Fruit fly (Drosophila melanogaster) whole organism, prepupa: ENCODE data around the gene tral.
A peak's percentile ranks its signal among the peaks of the same experiment; 100 is the strongest.

Source experiments
- Blimp-1 ChIP-seq: fragments of 200-800 bp; sonication (Bioruptor generic); optimal IDR thresholded peaks from 3 replicates; lab custom pipeline; 2017; ENCODE audit warnings: missing biosample characterization, missing genetic modification characterization, mild to moderate bottlenecking, moderate library complexity, missing genetic modification reagents
- CG10631 ChIP-seq: fragments of 200-800 bp; sonication (Bioruptor generic); optimal IDR thresholded peaks from 2 replicates; lab custom pipeline; 2016; ENCODE audit warnings: missing biosample characterization, missing genetic modification characterization
- CG10669 ChIP-seq: fragments of 200-800 bp; sonication (Bioruptor generic); optimal IDR thresholded peaks from 3 replicates; lab custom pipeline; 2018; ENCODE audit warnings: missing biosample characterization, mild to moderate bottlenecking, missing genetic modification characterization, moderate library complexity
- CG11294 ChIP-seq: fragments of 200-800 bp; sonication (Bioruptor generic); IDR thresholded peaks from 2 replicates; pipeline ENCODE4 v1.3.6; 2022; ENCODE audit warnings: missing biosample characterization, missing genetic modification characterization
- CG11762 ChIP-seq: fragments of 200-800 bp; sonication (Bioruptor generic); optimal IDR thresholded peaks from 3 replicates; lab custom pipeline; 2016; ENCODE audit warnings: missing biosample characterization, missing genetic modification characterization; ENCODE audit not compliant: insufficient read depth
- CG15336 ChIP-seq: fragments of 200-800 bp; sonication (Bioruptor generic); IDR thresholded peaks from 2 replicates; pipeline ENCODE4 v1.3.6; 2022; ENCODE audit warnings: missing biosample characterization, missing genetic modification characterization
- CG1621 ChIP-seq: fragments of 200-800 bp; sonication (Bioruptor generic); optimal IDR thresholded peaks from 3 replicates; lab custom pipeline; 2018; ENCODE audit warnings: missing biosample characterization, mild to moderate bottlenecking, missing genetic modification characterization
- CG16779 ChIP-seq: fragments of 200-800 bp; sonication (Bioruptor generic); optimal IDR thresholded peaks from 3 replicates; lab custom pipeline; 2017; ENCODE audit warnings: missing biosample characterization, mild to moderate bottlenecking, missing genetic modification characterization
- CG3032 ChIP-seq: fragments of 200-800 bp; optimal IDR thresholded peaks from 2 replicates; lab custom pipeline; 2019; ENCODE audit warnings: missing biosample characterization, mild to moderate bottlenecking, missing genetic modification characterization, moderate library complexity
- CG31627 ChIP-seq: fragments of 200-800 bp; sonication (Bioruptor generic); optimal IDR thresholded peaks from 3 replicates; lab custom pipeline; 2016; ENCODE audit warnings: missing biosample characterization, missing genetic modification characterization
- CG32006 ChIP-seq: fragments of 200-800 bp; sonication (Bioruptor generic); optimal IDR thresholded peaks from 3 replicates; lab custom pipeline; 2017; ENCODE audit warnings: missing biosample characterization, mild to moderate bottlenecking, missing genetic modification characterization
- CG34406 ChIP-seq: fragments of 200-800 bp; sonication (Bioruptor generic); optimal IDR thresholded peaks from 3 replicates; lab custom pipeline; 2016; ENCODE audit warnings: missing biosample characterization, missing genetic modification characterization
- CG4318 ChIP-seq: fragments of 200-800 bp; sonication (Bioruptor generic); optimal IDR thresholded peaks from 3 replicates; lab custom pipeline; 2017; ENCODE audit warnings: missing biosample characterization, mild to moderate bottlenecking, missing genetic modification characterization
- CG6163 ChIP-seq: fragments of 200-800 bp; sonication (Bioruptor generic); IDR thresholded peaks from 3 replicates; pipeline ENCODE4 v1.3.6; 2022; ENCODE audit warnings: missing biosample characterization, missing genetic modification characterization
- CG6276 ChIP-seq: fragments of 200-800 bp; sonication (Bioruptor generic); optimal IDR thresholded peaks from 2 replicates; lab custom pipeline; 2017; ENCODE audit warnings: missing biosample characterization, mild to moderate bottlenecking, missing genetic modification characterization
- CG6792 ChIP-seq: fragments of 200-800 bp; sonication (Bioruptor generic); optimal IDR thresholded peaks from 3 replicates; lab custom pipeline; 2016; ENCODE audit warnings: missing biosample characterization, missing genetic modification characterization
- CG6808 ChIP-seq: fragments of 200-800 bp; sonication (Bioruptor generic); optimal IDR thresholded peaks from 3 replicates; lab custom pipeline; 2017; ENCODE audit warnings: missing biosample characterization, missing genetic modification characterization, mild to moderate bottlenecking, moderate library complexity, missing genetic modification reagents
- CG6854 ChIP-seq: fragments of 200-800 bp; sonication (Bioruptor generic); optimal IDR thresholded peaks from 2 replicates; lab custom pipeline; 2017; ENCODE audit warnings: missing biosample characterization, mild to moderate bottlenecking, missing genetic modification characterization
- CG7368 ChIP-seq: fragments of 200-800 bp; sonication (Bioruptor generic); optimal IDR thresholded peaks from 3 replicates; lab custom pipeline; 2016; ENCODE audit warnings: missing biosample characterization, missing genetic modification characterization
- CG8119 ChIP-seq: fragments of 200-800 bp; sonication (Bioruptor generic); IDR thresholded peaks from 3 replicates; pipeline ENCODE4 v1.3.6; 2022; ENCODE audit warnings: missing biosample characterization, missing genetic modification characterization
- CG9139 ChIP-seq: fragments of 200-800 bp; sonication (Bioruptor generic); optimal IDR thresholded peaks from 3 replicates; lab custom pipeline; 2017; ENCODE audit warnings: missing biosample characterization, mild to moderate bottlenecking, missing genetic modification characterization
- Eip75B ChIP-seq: fragments of 200-800 bp; sonication (Bioruptor generic); optimal IDR thresholded peaks from 3 replicates; lab custom pipeline; 2016; ENCODE audit warnings: missing biosample characterization, missing genetic modification characterization
- Eip78C ChIP-seq: fragments of 200-800 bp; sonication (Bioruptor generic); peaks from one replicate; lab custom pipeline; 2016; ENCODE audit warnings: missing biosample characterization, missing genetic modification characterization
- Ets21C ChIP-seq: fragments of 200-800 bp; sonication (Bioruptor generic); optimal IDR thresholded peaks from 3 replicates; lab custom pipeline; 2016; ENCODE audit warnings: missing biosample characterization, missing genetic modification characterization
- Hr38 ChIP-seq: sonication (Bioruptor generic); optimal IDR thresholded peaks from 2 replicates; lab custom pipeline; 2016; ENCODE audit warnings: missing biosample characterization, missing genetic modification characterization
- Hr39 ChIP-seq: fragments of 200-800 bp; sonication (Bioruptor generic); optimal IDR thresholded peaks from 2 replicates; lab custom pipeline; 2016; ENCODE audit warnings: missing biosample characterization, missing genetic modification characterization
- Hr4 ChIP-seq: fragments of 200-800 bp; sonication (Bioruptor generic); optimal IDR thresholded peaks from 3 replicates; lab custom pipeline; 2016; ENCODE audit warnings: missing biosample characterization, missing genetic modification characterization
- Lpt ChIP-seq: fragments of 200-800 bp; sonication (Bioruptor generic); optimal IDR thresholded peaks from 3 replicates; lab custom pipeline; 2016; ENCODE audit warnings: missing biosample characterization, missing genetic modification characterization
- Met ChIP-seq: fragments of 200-800 bp; sonication (Bioruptor generic); optimal IDR thresholded peaks from 3 replicates; lab custom pipeline; 2016; ENCODE audit warnings: missing biosample characterization, missing genetic modification characterization
- OdsH ChIP-seq: fragments of 200-800 bp; sonication (Bioruptor generic); optimal IDR thresholded peaks from 3 replicates; lab custom pipeline; 2016; ENCODE audit warnings: missing biosample characterization, missing genetic modification characterization
- Smox ChIP-seq: fragments of 200-800 bp; sonication (Bioruptor generic); optimal IDR thresholded peaks from 3 replicates; lab custom pipeline; 2016; ENCODE audit warnings: missing biosample characterization, missing genetic modification characterization
- Sox102F ChIP-seq: fragments of 200-800 bp; sonication (Bioruptor generic); optimal IDR thresholded peaks from 2 replicates; lab custom pipeline; 2016; ENCODE audit warnings: missing biosample characterization, mild to moderate bottlenecking, missing genetic modification characterization
- Sox14 ChIP-seq: fragments of 200-800 bp; sonication (Bioruptor generic); optimal IDR thresholded peaks from 3 replicates; lab custom pipeline; 2016; ENCODE audit warnings: missing biosample characterization, missing genetic modification characterization
- Sox15 ChIP-seq: fragments of 200-800 bp; sonication (Bioruptor generic); optimal IDR thresholded peaks from 3 replicates; lab custom pipeline; 2016; ENCODE audit warnings: missing biosample characterization, missing genetic modification characterization
- achi ChIP-seq: fragments of 200-800 bp; sonication (Bioruptor generic); optimal IDR thresholded peaks from 3 replicates; lab custom pipeline; 2016; ENCODE audit warnings: missing biosample characterization, missing genetic modification characterization
- acj6 ChIP-seq: fragments of 200-800 bp; sonication (Bioruptor generic); optimal IDR thresholded peaks from 3 replicates; lab custom pipeline; 2016; ENCODE audit warnings: missing biosample characterization, missing genetic modification characterization
- dsx ChIP-seq: fragments of 200-800 bp; optimal IDR thresholded peaks from 3 replicates; lab custom pipeline; 2019; ENCODE audit warnings: missing biosample characterization, mild to moderate bottlenecking, missing genetic modification characterization, moderate library complexity; ENCODE audit not compliant: poor library complexity, severe bottlenecking
- esn ChIP-seq: fragments of 200-800 bp; sonication (Bioruptor generic); optimal IDR thresholded peaks from 2 replicates; lab custom pipeline; 2016; ENCODE audit warnings: missing biosample characterization, mild to moderate bottlenecking, missing genetic modification characterization, moderate library complexity
- fd85E ChIP-seq: fragments of 200-800 bp; sonication (Bioruptor generic); optimal IDR thresholded peaks from 3 replicates; lab custom pipeline; 2016; ENCODE audit warnings: missing biosample characterization, missing genetic modification characterization
- fkh ChIP-seq: fragments of 200-800 bp; sonication (Bioruptor generic); optimal IDR thresholded peaks from 3 replicates; lab custom pipeline; 2017; ENCODE audit warnings: missing biosample characterization, mild to moderate bottlenecking, missing genetic modification characterization, moderate library complexity
- lz ChIP-seq: fragments of 200-800 bp; sonication (Bioruptor generic); optimal IDR thresholded peaks from 3 replicates; lab custom pipeline; 2016; ENCODE audit warnings: missing biosample characterization, missing genetic modification characterization
- pdm3 ChIP-seq: fragments of 200-800 bp; sonication (Bioruptor generic); optimal IDR thresholded peaks from 3 replicates; lab custom pipeline; 2016; ENCODE audit warnings: missing biosample characterization, missing genetic modification characterization
- salr ChIP-seq, 2 experiments: fragments of 200-800 bp; sonication (Bioruptor generic); optimal IDR thresholded peaks; 3 replicates each; lab custom pipeline; 2016 to 2018; ENCODE audit warnings: missing biosample characterization in 2 of 2, missing genetic modification characterization in 2 of 2, mild to moderate bottlenecking in 1 of 2
- spab ChIP-seq: fragments of 200-800 bp; sonication (Bioruptor generic); optimal IDR thresholded peaks from 2 replicates; lab custom pipeline; 2017; ENCODE audit warnings: missing biosample characterization, mild to moderate bottlenecking, missing genetic modification characterization, missing genetic modification reagents
- ss ChIP-seq, 2 experiments: fragments of 200-800 bp; sonication (Bioruptor generic); optimal IDR thresholded peaks; 2 replicates in 1 of 2; 3 replicates in 1 of 2; lab custom pipeline; 2017 to 2018; ENCODE audit warnings: mild to moderate bottlenecking in 2 of 2, missing biosample characterization in 2 of 2, missing genetic modification characterization in 2 of 2, moderate library complexity in 1 of 2
- svp ChIP-seq: fragments of 200-800 bp; sonication (Bioruptor generic); peaks from one replicate; lab custom pipeline; 2016; ENCODE audit warnings: missing biosample characterization, missing genetic modification characterization
- vri ChIP-seq: fragments of 200-800 bp; sonication (Bioruptor generic); optimal IDR thresholded peaks from 3 replicates; lab custom pipeline; 2016; ENCODE audit warnings: missing biosample characterization, mild to moderate bottlenecking, missing genetic modification characterization

Gene tral

DNA sequence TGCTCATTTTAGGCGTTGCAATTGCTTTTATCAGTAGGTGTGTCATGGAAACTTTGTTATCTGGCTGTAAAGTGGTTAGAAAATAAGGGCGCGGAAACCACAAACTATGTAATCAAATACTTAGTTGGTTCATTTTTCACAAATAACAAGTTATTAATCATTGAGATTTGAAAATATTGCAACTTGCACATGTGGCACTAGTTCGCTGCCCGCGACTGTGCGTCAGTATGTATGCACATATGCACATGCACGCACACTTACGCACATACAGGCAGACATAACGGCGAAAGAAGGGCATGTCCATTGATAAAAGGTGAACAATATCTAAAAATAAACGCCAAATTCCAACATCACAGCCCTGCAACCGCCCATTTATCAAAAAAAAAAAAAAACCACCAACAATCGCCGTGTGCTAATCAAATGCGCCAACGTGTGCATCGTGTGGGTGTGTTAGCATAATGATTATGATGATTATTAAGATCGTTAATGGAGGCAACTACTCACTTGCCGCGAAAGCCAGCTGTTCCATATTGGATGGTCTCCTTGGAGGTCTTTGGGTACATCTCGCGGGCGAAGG, 14.7 kb downstream of the tral start (continued):
- TF ChIP-seq dsx (peak; percentile 60), CG10669 (peak; percentile 59), CG3032 (tag; lab: Kevin White, UChicago) (peak; percentile 46), CG4318 (GFP tag; lab: Kevin White, UChicago) (no peak), Hr38 (GFP tag; lab: Kevin White, UChicago) (no peak), CG6808 (peak; percentile 51), vri (GFP tag; lab: Kevin White, UChicago) (peak; percentile 71), CG11294 (peak; percentile 64), salr (GFP tag; optimal IDR thresholded peaks at IDR 0.05; lab: Kevin White, UChicago) (peak in 1 of 2 experiments; percentile 63), Sox15 (GFP tag; lab: Kevin White, UChicago) (no peak), CG11762 (peak; percentile 38), CG7368 (peak; percentile 48), CG1621 (no peak)
- TF ChIP-seq, all 60 proteins: peak for 48

DNA sequence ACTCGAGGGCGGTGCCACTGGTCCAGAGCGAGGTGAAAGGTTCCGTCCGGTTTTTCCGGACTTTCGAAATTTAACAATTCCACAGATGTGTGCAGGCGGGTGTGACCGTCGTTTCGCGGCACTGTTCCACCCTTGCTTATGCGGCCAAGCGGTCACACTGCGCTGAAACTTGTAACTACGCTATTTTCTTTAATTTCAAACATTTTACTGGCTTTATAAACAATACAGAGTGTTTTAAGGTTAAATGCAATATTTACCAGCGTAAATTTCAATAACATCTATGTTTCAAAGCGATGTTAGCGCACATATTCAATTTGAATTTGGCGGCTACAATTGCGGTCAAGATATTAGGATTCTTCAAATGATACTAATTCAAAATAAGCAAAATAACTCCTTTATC, 15.2 kb downstream of the tral start, which contains the start of gene nst:
TSS of gene nst (minus strand) at position 128 of the 400 bp plus-strand sequence.
- TF ChIP-seq CG11762: no peak
- no peak for TF ChIP-seq CG16779 (tag; lab: Kevin White, UChicago)
- no peak for TF ChIP-seq fkh (GFP tag; lab: Kevin White, UChicago)
- peak; percentile 87 for TF ChIP-seq svp (GFP tag; lab: Kevin White, UChicago)
- no peak for TF ChIP-seq CG31627 (GFP tag; lab: Kevin White, UChicago)
- TF ChIP-seq CG9139 (GFP tag; lab: Kevin White, UChicago): no peak
- TF ChIP-seq Sox102F: no peak
- no peak for TF ChIP-seq Blimp-1 (GFP tag; lab: Kevin White, UChicago)
- TF ChIP-seq Lpt (GFP tag; lab: Kevin White, UChicago): no peak
- no peak for TF ChIP-seq Hr38 (GFP tag; lab: Kevin White, UChicago)
- TF ChIP-seq CG6808: no peak
- TF ChIP-seq CG32006 (GFP tag; lab: Kevin White, UChicago): no peak
- no peak for TF ChIP-seq CG6854
- no peak for TF ChIP-seq Eip75B
- TF ChIP-seq CG8119 (GFP tag; lab: Robert Waterston, UW): no peak
- no peak for TF ChIP-seq fd85E (GFP tag; lab: Kevin White, UChicago)
- no peak for TF ChIP-seq Hr4
- no peak for TF ChIP-seq CG10631 (GFP tag; lab: Kevin White, UChicago)
- no peak for TF ChIP-seq CG6276 (GFP tag; lab: Kevin White, UChicago)
- TF ChIP-seq pdm3 (GFP tag; lab: Kevin White, UChicago): no peak
- no peak for TF ChIP-seq Hr39 (GFP tag; lab: Kevin White, UChicago)
- TF ChIP-seq achi (GFP tag; lab: Kevin White, UChicago): no peak
- peak; percentile 18 for TF ChIP-seq Met
- TF ChIP-seq Sox14: no peak
- TF ChIP-seq Smox (GFP tag; lab: Kevin White, UChicago): no peak
- peak; percentile 7 for TF ChIP-seq lz (GFP tag; lab: Kevin White, UChicago)
- TF ChIP-seq CG34406 (GFP tag; lab: Kevin White, UChicago): no peak
- no peak for TF ChIP-seq CG15336 (GFP tag; lab: Robert Waterston, UW)
- peak; percentile 3 for TF ChIP-seq OdsH (GFP tag; lab: Kevin White, UChicago)
- TF ChIP-seq ss (GFP tag; optimal IDR thresholded peaks at IDR 0.05; lab: Kevin White, UChicago): no peak
- no peak for TF ChIP-seq Ets21C (GFP tag; lab: Kevin White, UChicago)
- no peak for TF ChIP-seq CG6792 (GFP tag; lab: Kevin White, UChicago)
- no peak for TF ChIP-seq CG4318 (GFP tag; lab: Kevin White, UChicago)
- TF ChIP-seq Eip78C (GFP tag; lab: Kevin White, UChicago): peak; percentile 48
- no peak for TF ChIP-seq CG6163 (GFP tag; lab: Robert Waterston, UW)
- peak; percentile 24 for TF ChIP-seq esn (GFP tag; lab: Kevin White, UChicago)
- no peak for TF ChIP-seq spab (GFP tag; lab: Kevin White, UChicago)
- peak; percentile 90 for TF ChIP-seq CG1621
- no peak for TF ChIP-seq CG11294
- peak; percentile 2 for TF ChIP-seq acj6 (GFP tag; lab: Kevin White, UChicago)
- TF ChIP-seq CG10669: no peak
- TF ChIP-seq CG7368: no peak
